Fruit fly (Drosophila melanogaster) whole organism, prepupa: ENCODE results near the gene brwl.

Experiments
- CG16779 ChIP-seq: fragments of 200-800 bp; sonication (Bioruptor generic); optimal IDR thresholded peaks from 3 replicates; lab custom pipeline; 2017; ENCODE audit warnings: missing biosample characterization, mild to moderate bottlenecking, missing genetic modification characterization
- CG32006 ChIP-seq: fragments of 200-800 bp; sonication (Bioruptor generic); optimal IDR thresholded peaks from 3 replicates; lab custom pipeline; 2017; ENCODE audit warnings: missing biosample characterization, mild to moderate bottlenecking, missing genetic modification characterization
- CG3919 ChIP-seq: fragments of 200-800 bp; sonication (Bioruptor generic); optimal IDR thresholded peaks from 3 replicates; lab custom pipeline; 2016; ENCODE audit warnings: missing biosample characterization, missing genetic modification characterization
- CG7368 ChIP-seq: fragments of 200-800 bp; sonication (Bioruptor generic); optimal IDR thresholded peaks from 3 replicates; lab custom pipeline; 2016; ENCODE audit warnings: missing biosample characterization, missing genetic modification characterization
- Eip93F ChIP-seq: fragments of 200-800 bp; sonication (Bioruptor generic); optimal IDR thresholded peaks from 2 replicates; lab custom pipeline; 2016; ENCODE audit warnings: missing biosample characterization, mild to moderate bottlenecking, missing genetic modification characterization
- Ets21C ChIP-seq: fragments of 200-800 bp; sonication (Bioruptor generic); optimal IDR thresholded peaks from 3 replicates; lab custom pipeline; 2016; ENCODE audit warnings: missing biosample characterization, missing genetic modification characterization
- Ets96B ChIP-seq: fragments of 200-800 bp; optimal IDR thresholded peaks from 2 replicates; lab custom pipeline; 2019; ENCODE audit warnings: missing biosample characterization, mild to moderate bottlenecking, missing genetic modification characterization, moderate library complexity
- Hr38 ChIP-seq: sonication (Bioruptor generic); optimal IDR thresholded peaks from 2 replicates; lab custom pipeline; 2016; ENCODE audit warnings: missing biosample characterization, missing genetic modification characterization
- Sox102F ChIP-seq: fragments of 200-800 bp; sonication (Bioruptor generic); optimal IDR thresholded peaks from 2 replicates; lab custom pipeline; 2016; ENCODE audit warnings: missing biosample characterization, mild to moderate bottlenecking, missing genetic modification characterization
- fd59A ChIP-seq: fragments of 200-800 bp; sonication (Bioruptor generic); optimal IDR thresholded peaks from 2 replicates; lab custom pipeline; 2017; ENCODE audit warnings: missing biosample characterization, mild to moderate bottlenecking, missing genetic modification characterization, missing genetic modification reagents
- ss ChIP-seq, 2 experiments: fragments of 200-800 bp; sonication (Bioruptor generic); optimal IDR thresholded peaks; 2 replicates in 1 of 2; 3 replicates in 1 of 2; lab custom pipeline; 2017 to 2018; ENCODE audit warnings: mild to moderate bottlenecking in 2 of 2, missing biosample characterization in 2 of 2, missing genetic modification characterization in 2 of 2, moderate library complexity in 1 of 2

- TF ChIP-seq CG7368 (GFP tag; lab: Kevin White, UChicago) (peak; percentile 85), Ets21C (GFP tag; lab: Kevin White, UChicago) (peak; percentile 18), CG16779 (peak; percentile 91), Eip93F (GFP tag; lab: Kevin White, UChicago) (peak; percentile 4), Sox102F (peak; percentile 89), fd59A (peak; percentile 39), CG32006 (GFP tag; lab: Kevin White, UChicago) (peak; percentile 63), CG3919 (peak; percentile 89), Hr38 (GFP tag; lab: Kevin White, UChicago) (no peak), Ets96B (tag; lab: Kevin White, UChicago) (no peak), ss (GFP tag; optimal IDR thresholded peaks at IDR 0.05; lab: Kevin White, UChicago) (peak; percentile 33 to 75)
These were observed 1.3 kb upstream of the brwl start for dm6 chr2L:9567398-9567856.
